Fruit fly (Drosophila melanogaster): ENCODE results near the gene Pex5.

- TF ChIP-seq D1 (tag; optimal IDR thresholded peaks at IDR 0.05) (no peak), CG32121 (GFP tag; IDR thresholded peaks at IDR 0.05) (no peak), CG4496 (GFP tag; IDR thresholded peaks at IDR 0.05) (no peak), CG34367 (tag; optimal IDR thresholded peaks at IDR 0.05) (no peak), rn (GFP tag; IDR thresholded peaks at IDR 0.05) (no peak), CG12605 (GFP tag; IDR thresholded peaks at IDR 0.05) (no peak), fd96Ca (GFP tag; IDR thresholded peaks at IDR 0.05) (no peak), CG17806 (tag; optimal IDR thresholded peaks at IDR 0.05) (no peak)
Measured at dm6 chrX:1821039-1821438, 47.8 kb downstream of the Pex5 start.
